Worm (Caenorhabditis elegans) whole organism, midembryonic: ENCODE results near the gene srb-3.

Experiments used
- T22C8.4 ChIP-seq: fragments of 200-800 bp; sonication (Bioruptor generic); IDR thresholded peaks from 2 replicates; pipeline ENCODE4 v1.3.6; 2022; ENCODE audit warnings: missing genetic modification characterization, missing compliant biosample characterization
- cog-1 ChIP-seq: sonication (generic microtip); optimal IDR thresholded peaks from 2 replicates; lab custom pipeline; 2016; ENCODE audit warnings: missing genetic modification characterization, missing compliant biosample characterization
- flt-1 ChIP-seq: fragments of 200-800 bp; sonication (Bioruptor generic); IDR thresholded peaks from 2 replicates; pipeline ENCODE4 v1.3.6; 2022; ENCODE audit warnings: missing genetic modification characterization, missing compliant biosample characterization
- med-1 ChIP-seq: sonication (generic microtip); optimal IDR thresholded peaks from 2 replicates; lab custom pipeline; 2017; ENCODE audit warnings: missing genetic modification characterization, mild to moderate bottlenecking, missing compliant biosample characterization, antibody characterized with exemption, missing genetic modification reagents; ENCODE audit not compliant: insufficient read depth
- tab-1 ChIP-seq: fragments of 200-800 bp; sonication (Bioruptor generic); IDR thresholded peaks from 2 replicates; pipeline ENCODE4 v1.3.6; 2022; ENCODE audit warnings: missing genetic modification characterization, missing compliant biosample characterization
- ztf-29 ChIP-seq: fragments of 200-800 bp; sonication (Bioruptor generic); IDR thresholded peaks from 2 replicates; pipeline ENCODE4 v1.3.6; 2022; ENCODE audit warnings: missing genetic modification reagents, missing genetic modification characterization, missing compliant biosample characterization

DNA sequence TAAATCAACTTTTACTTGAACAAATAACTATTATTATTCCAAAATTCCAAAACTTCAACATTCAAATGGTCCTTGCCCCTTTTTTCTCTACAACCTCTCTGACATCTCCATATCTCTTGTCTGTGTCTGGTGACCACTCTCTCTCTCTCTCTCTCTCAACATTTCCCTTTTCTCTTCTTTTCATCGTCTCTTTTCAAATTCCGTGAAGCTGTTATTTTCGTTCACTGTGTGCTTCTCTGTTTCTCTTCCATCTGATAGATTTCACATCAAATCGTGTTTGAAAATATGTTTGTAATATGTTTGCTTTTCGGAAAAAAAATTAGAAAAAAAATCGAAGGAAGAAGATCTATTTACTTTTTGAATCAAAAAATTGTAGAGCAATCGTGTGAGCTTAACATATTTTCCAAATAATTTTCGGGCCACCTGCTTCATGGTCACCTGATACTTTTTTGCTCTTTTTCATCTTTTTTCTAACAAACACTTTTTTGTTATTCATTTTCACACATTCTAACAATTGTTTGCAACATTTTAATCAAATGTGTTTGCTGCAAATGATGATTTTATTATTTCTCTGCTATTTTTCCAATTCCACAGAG, 34.4 kb upstream of the srb-3 start:
- TF ChIP-seq ztf-29 (GFP tag; lab: Robert Waterston, UW) (no peak), flt-1 (no peak), cog-1 (tag; lab: Kevin White, UChicago) (no peak), tab-1 (GFP tag; lab: Robert Waterston, UW) (no peak), med-1 (no peak), T22C8.4 (GFP tag; lab: Robert Waterston, UW) (no peak)
